Fruit fly (Drosophila melanogaster) whole organism, adult: ENCODE data around the gene Snap24.

Source experiments
- CG11617 ChIP-seq: fragments of 200-800 bp; sonication (Bioruptor generic); optimal IDR thresholded peaks from 2 replicates; lab custom pipeline; 2017; ENCODE audit warnings: mild to moderate bottlenecking, missing biosample characterization, missing genetic modification reagents, missing genetic modification characterization
- CG12768 ChIP-seq: fragments of 200-800 bp; sonication (Bioruptor generic); optimal IDR thresholded peaks from 2 replicates; lab custom pipeline; 2017; ENCODE audit warnings: missing biosample characterization, missing genetic modification characterization, mild to moderate bottlenecking, moderate library complexity, missing genetic modification reagents
- CG14711 ChIP-seq: fragments of 200-800 bp; sonication (Bioruptor generic); optimal IDR thresholded peaks from 2 replicates; lab custom pipeline; 2018; ENCODE audit warnings: missing biosample characterization, mild to moderate bottlenecking, missing genetic modification characterization, moderate library complexity
- CG1620 ChIP-seq: fragments of 200-800 bp; sonication (Bioruptor generic); optimal IDR thresholded peaks from 2 replicates; lab custom pipeline; 2016; ENCODE audit warnings: missing biosample characterization, missing genetic modification characterization
- CG33017 ChIP-seq: fragments of 200-800 bp; sonication (Bioruptor generic); optimal IDR thresholded peaks from 2 replicates; lab custom pipeline; 2018; ENCODE audit warnings: missing biosample characterization, mild to moderate bottlenecking, missing genetic modification characterization, moderate library complexity
- CG5204 ChIP-seq: fragments of 200-800 bp; sonication (Bioruptor generic); optimal IDR thresholded peaks from 2 replicates; lab custom pipeline; 2016; ENCODE audit warnings: missing biosample characterization, missing genetic modification characterization
- CG7045 ChIP-seq: fragments of 200-800 bp; sonication (Bioruptor generic); optimal IDR thresholded peaks from 2 replicates; lab custom pipeline; 2017; ENCODE audit warnings: missing biosample characterization, mild to moderate bottlenecking, missing genetic modification characterization
- CG7101 ChIP-seq: fragments of 200-800 bp; sonication (Bioruptor generic); optimal IDR thresholded peaks from 2 replicates; lab custom pipeline; 2018; ENCODE audit warnings: missing biosample characterization, mild to moderate bottlenecking, missing genetic modification characterization, moderate library complexity
- Clk ChIP-seq: fragments of 200-800 bp; sonication (Bioruptor generic); optimal IDR thresholded peaks from 2 replicates; lab custom pipeline; 2017; ENCODE audit warnings: missing biosample characterization, missing genetic modification characterization
- Crg-1 ChIP-seq: fragments of 200-800 bp; sonication (Bioruptor generic); optimal IDR thresholded peaks from 2 replicates; lab custom pipeline; 2016; ENCODE audit warnings: missing biosample characterization, missing genetic modification characterization
- Hr96 ChIP-seq: fragments of 200-800 bp; sonication (Bioruptor generic); optimal IDR thresholded peaks from 2 replicates; lab custom pipeline; 2016; ENCODE audit warnings: missing biosample characterization, missing genetic modification characterization
- Mnt ChIP-seq: fragments of 200-800 bp; sonication (Bioruptor generic); optimal IDR thresholded peaks from 2 replicates; lab custom pipeline; 2016; ENCODE audit warnings: missing biosample characterization, mild to moderate bottlenecking, missing genetic modification characterization
- bab1 ChIP-seq: fragments of 200-800 bp; sonication (Bioruptor generic); optimal IDR thresholded peaks from 3 replicates; lab custom pipeline; 2019; ENCODE audit warnings: missing biosample characterization, mild to moderate bottlenecking, missing genetic modification characterization, moderate library complexity
- cic ChIP-seq: fragments of 200-800 bp; sonication (Bioruptor generic); optimal IDR thresholded peaks from 2 replicates; lab custom pipeline; 2017; ENCODE audit warnings: missing biosample characterization, mild to moderate bottlenecking, missing genetic modification characterization, moderate library complexity
- cnc ChIP-seq, 2 experiments: fragments of >200 bp; optimal IDR thresholded peaks; 2 replicates each; lab custom pipeline; 2017
- kay ChIP-seq: fragments of 200-800 bp; sonication (Bioruptor generic); peaks from one replicate; lab custom pipeline; 2016; ENCODE audit warnings: missing biosample characterization, missing genetic modification characterization, borderline replicate concordance
- ovo ChIP-seq: fragments of 200-800 bp; sonication (Bioruptor generic); optimal IDR thresholded peaks from 2 replicates; lab custom pipeline; 2016; ENCODE audit warnings: missing biosample characterization, missing genetic modification characterization
- pad ChIP-seq: fragments of 200-800 bp; sonication (Bioruptor generic); optimal IDR thresholded peaks from 3 replicates; lab custom pipeline; 2017; ENCODE audit warnings: missing biosample characterization, missing genetic modification characterization, mild to moderate bottlenecking, moderate library complexity, missing genetic modification reagents
- tj ChIP-seq: fragments of 200-800 bp; sonication (Bioruptor generic); optimal IDR thresholded peaks from 3 replicates; lab custom pipeline; 2017; ENCODE audit warnings: missing biosample characterization, mild to moderate bottlenecking, missing genetic modification characterization, moderate library complexity
- toe ChIP-seq: fragments of 200-800 bp; sonication (Bioruptor generic); optimal IDR thresholded peaks from 2 replicates; lab custom pipeline; 2016; ENCODE audit warnings: missing biosample characterization, missing genetic modification characterization

Gene Snap24

DNA sequence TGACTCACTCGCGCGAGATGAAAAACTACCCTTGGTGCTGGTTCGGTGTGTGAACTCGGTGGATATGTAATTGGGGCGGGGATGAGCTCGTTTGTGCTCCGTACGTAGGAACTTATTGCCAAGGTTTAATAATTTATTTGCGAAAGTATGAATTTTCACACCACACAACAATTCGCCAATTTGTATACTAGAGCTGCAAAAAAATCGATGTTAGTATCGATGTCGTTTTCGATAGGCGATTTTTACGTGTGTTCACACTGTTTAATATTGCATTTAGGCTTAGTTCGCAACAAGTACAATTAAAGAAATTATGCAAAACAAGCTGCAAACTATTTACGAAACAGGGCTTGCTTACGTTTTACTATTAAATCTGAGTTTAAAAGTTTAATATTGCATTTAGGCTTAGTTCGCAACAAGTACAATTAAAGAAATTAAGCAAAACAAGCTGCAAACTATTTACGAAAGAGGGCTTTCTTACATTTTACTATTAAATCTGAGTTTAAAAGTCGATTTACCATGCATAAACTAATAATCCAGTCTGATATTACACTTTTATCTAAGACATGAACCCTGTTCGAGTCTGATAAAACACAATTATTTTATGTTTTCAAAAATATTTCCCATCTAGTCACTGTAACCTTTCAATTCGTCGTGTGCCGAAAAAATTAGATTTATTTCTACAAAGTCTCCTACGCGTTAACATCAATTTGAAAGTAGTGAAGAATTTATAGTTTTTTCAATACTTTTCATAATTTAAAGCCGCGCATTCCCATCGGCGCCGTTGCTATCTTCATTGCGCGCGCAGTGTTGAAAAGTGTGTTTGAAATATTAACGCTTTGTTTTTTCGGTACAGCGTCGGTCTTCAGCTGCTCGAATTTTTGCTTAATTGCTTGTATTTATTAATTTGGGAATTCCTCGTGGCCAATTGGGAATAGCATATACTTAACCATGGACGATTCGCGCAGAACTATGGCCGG lies at the start of gene Snap24, which contains the start of gene CG8478:
Gene Snap24, minus strand, starts transcription at position 196 of the 977 bp plus-strand sequence.
Gene CG8478, plus strand, starts transcription at position 696 of the 977 bp plus-strand sequence.
- TF ChIP-seq pad (peak; percentile 51), tj (peak; percentile 0), CG11617 (GFP tag; lab: Kevin White, UChicago) (peak; percentile 1), Mnt (GFP tag; lab: Kevin White, UChicago) (peak; percentile 25), cic (no peak), cnc (optimal IDR thresholded peaks at IDR 0.05; lab: Kevin White, UChicago) (no peak), bab1 (GFP tag; lab: Kevin White, UChicago) (peak; percentile 9)

- TF ChIP-seq cnc (optimal IDR thresholded peaks at IDR 0.05; lab: Kevin White, UChicago) = no peak
- TF ChIP-seq ovo (GFP tag; lab: Kevin White, UChicago) = no peak
- no peak for TF ChIP-seq CG5204 (GFP tag; lab: Kevin White, UChicago)
- no peak for TF ChIP-seq Crg-1 (GFP tag; lab: Kevin White, UChicago)
- TF ChIP-seq CG33017 (tag; lab: Kevin White, UChicago) = no peak
- TF ChIP-seq CG11617 (GFP tag; lab: Kevin White, UChicago) = no peak
- TF ChIP-seq CG7045 (GFP tag; lab: Kevin White, UChicago) = no peak
- TF ChIP-seq kay (GFP tag; lab: Kevin White, UChicago) = no peak
- no peak for TF ChIP-seq Mnt (GFP tag; lab: Kevin White, UChicago)
- TF ChIP-seq CG12768 (GFP tag; lab: Kevin White, UChicago) = no peak
- no peak for TF ChIP-seq toe (GFP tag; lab: Kevin White, UChicago)
- TF ChIP-seq bab1 (GFP tag; lab: Kevin White, UChicago) = no peak
These were observed 49.5 kb upstream of the Snap24 start, which contains the start of gene CG8534 for dm6 chr3R:9812447-9812846. Gene CG8534 (plus strand): TSS chr3R:9812747.

DNA sequence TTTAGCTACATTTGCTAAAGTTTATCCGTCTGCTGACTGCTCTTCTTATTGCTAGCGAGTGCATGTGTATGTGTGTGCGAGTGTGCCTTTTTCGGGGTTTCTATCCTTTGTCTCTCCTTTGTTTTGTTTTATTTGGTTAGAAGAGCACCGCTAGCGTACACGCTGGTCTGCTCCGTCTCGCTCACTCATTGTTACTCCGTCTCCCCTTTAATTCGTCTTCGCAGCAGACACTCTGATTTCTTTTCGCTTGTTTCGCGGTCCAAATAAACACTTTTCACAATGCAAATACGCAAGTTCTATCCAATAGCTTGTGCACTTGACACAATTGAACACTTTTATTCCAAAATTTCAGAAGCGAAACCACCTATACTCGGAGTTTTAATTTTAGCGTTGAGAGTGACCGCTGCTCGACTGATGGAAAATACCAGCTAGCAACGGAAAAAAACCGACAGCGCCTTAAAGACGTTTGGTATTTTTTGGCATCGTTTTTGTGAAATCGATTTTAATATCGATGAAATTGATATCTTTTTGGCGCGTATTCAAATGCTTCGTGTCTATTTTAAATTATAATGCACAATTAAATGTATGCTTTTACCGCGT lies 46.1 kb upstream of the Snap24 start, which contains the start of gene FBXO11:
Gene FBXO11, minus strand, starts transcription at position 423 of the 600 bp plus-strand sequence.
- TF ChIP-seq toe (GFP tag; lab: Kevin White, UChicago) (no peak), CG5204 (GFP tag; lab: Kevin White, UChicago) (no peak), tj (peak; percentile 78), cic (peak; percentile 81), ovo (GFP tag; lab: Kevin White, UChicago) (peak; percentile 2), CG1620 (no peak), kay (GFP tag; lab: Kevin White, UChicago) (no peak), Crg-1 (GFP tag; lab: Kevin White, UChicago) (peak; percentile 36), CG33017 (tag; lab: Kevin White, UChicago) (peak; percentile 58), bab1 (GFP tag; lab: Kevin White, UChicago) (no peak), CG7101 (tag; lab: Kevin White, UChicago) (peak; percentile 19), CG7045 (GFP tag; lab: Kevin White, UChicago) (peak; percentile 68), CG11617 (GFP tag; lab: Kevin White, UChicago) (peak; percentile 86), pad (peak; percentile 87), cnc (optimal IDR thresholded peaks at IDR 0.05; lab: Kevin White, UChicago) (no peak), CG14711 (tag; lab: Kevin White, UChicago) (peak; percentile 32), CG12768 (GFP tag; lab: Kevin White, UChicago) (peak; percentile 79), Hr96 (GFP tag; lab: Kevin White, UChicago) (peak; percentile 67), Clk (GFP tag; lab: Kevin White, UChicago) (peak; percentile 37), Mnt (GFP tag; lab: Kevin White, UChicago) (peak; percentile 67)

dm6 chr3R:9800644-9801330 lies 37.8 kb upstream of the Snap24 start, which contains the start of the genes CG9467 and CG8526:
Gene CG9467 (minus strand): TSS chr3R:9801026.
Gene CG8526 (plus strand): TSS chr3R:9801280.
- TF ChIP-seq ovo (GFP tag; lab: Kevin White, UChicago) = peak; percentile 85
- TF ChIP-seq Clk (GFP tag; lab: Kevin White, UChicago) = peak; percentile 37
- peak; percentile 63 for TF ChIP-seq CG1620
- peak; percentile 73 for TF ChIP-seq CG11617 (GFP tag; lab: Kevin White, UChicago)
- peak; percentile 65 for TF ChIP-seq pad
- no peak for TF ChIP-seq cic
- TF ChIP-seq Mnt (GFP tag; lab: Kevin White, UChicago) = peak; percentile 63
- TF ChIP-seq tj = peak; percentile 61
- no peak for TF ChIP-seq cnc (optimal IDR thresholded peaks at IDR 0.05; lab: Kevin White, UChicago)
- peak; percentile 66 for TF ChIP-seq CG14711 (tag; lab: Kevin White, UChicago)
- TF ChIP-seq CG33017 (tag; lab: Kevin White, UChicago) = no peak
- TF ChIP-seq Hr96 (GFP tag; lab: Kevin White, UChicago) = no peak
- peak; percentile 82 for TF ChIP-seq toe (GFP tag; lab: Kevin White, UChicago)
- TF ChIP-seq bab1 (GFP tag; lab: Kevin White, UChicago) = peak; percentile 59
- TF ChIP-seq CG7101 (tag; lab: Kevin White, UChicago) = peak; percentile 68
- no peak for TF ChIP-seq kay (GFP tag; lab: Kevin White, UChicago)
- TF ChIP-seq Crg-1 (GFP tag; lab: Kevin White, UChicago) = peak; percentile 66
- TF ChIP-seq CG7045 (GFP tag; lab: Kevin White, UChicago) = peak; percentile 64
- TF ChIP-seq CG12768 (GFP tag; lab: Kevin White, UChicago) = peak; percentile 60
- TF ChIP-seq CG5204 (GFP tag; lab: Kevin White, UChicago) = no peak
